Fruit fly (Drosophila melanogaster): ENCODE results near the gene CG12065.
A peak's percentile ranks its signal among the peaks of the same experiment; 100 is the strongest.

CG12065 gene

DNA sequence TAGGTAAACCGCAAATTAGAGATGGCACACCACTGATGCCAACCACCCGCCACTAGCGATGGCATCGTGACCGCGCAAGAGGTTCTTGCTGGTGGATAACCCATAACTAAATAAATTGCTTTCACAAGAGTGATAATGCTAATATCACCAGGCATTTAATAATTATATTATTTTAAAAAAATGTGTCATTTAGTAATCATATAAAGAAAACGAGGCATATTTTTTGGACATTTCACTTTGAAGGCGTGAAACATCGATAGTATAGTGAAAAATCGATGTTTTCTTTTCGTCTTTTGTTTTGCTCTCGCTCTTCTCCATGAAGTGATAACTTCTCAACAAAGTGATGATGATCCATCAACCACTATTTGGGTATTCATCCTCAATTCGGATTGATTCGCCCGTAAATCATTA lies 15.3 kb upstream of the CG12065 start, which contains the start of gene IntS4 (continued):
- TF ChIP-seq pb (GFP tag; optimal IDR thresholded peaks at IDR 0.05): no peak
- no peak for TF ChIP-seq CG7839 (tag; optimal IDR thresholded peaks at IDR 0.05)
- TF ChIP-seq Fer2 (tag; optimal IDR thresholded peaks at IDR 0.05): peak; percentile 58
- TF ChIP-seq wor (GFP tag; IDR thresholded peaks at IDR 0.05): no peak; the same call in 1 of the 2 replicates
- TF ChIP-seq dimm (GFP tag; IDR thresholded peaks at IDR 0.05): no peak
- peak; percentile 46 for TF ChIP-seq ems (GFP tag; optimal IDR thresholded peaks at IDR 0.05)
- TF ChIP-seq Oaz (GFP tag; IDR thresholded peaks at IDR 0.05): no peak
- TF ChIP-seq ato (GFP tag; IDR thresholded peaks at IDR 0.05; ENCODE audit: partially characterized antibody): peak; percentile 66
- TF ChIP-seq CTCF (GFP tag; optimal IDR thresholded peaks at IDR 0.05): no peak
- TF ChIP-seq gsb-n (tag; optimal IDR thresholded peaks at IDR 0.05): peak; percentile 59
- no peak for TF ChIP-seq D19B (GFP tag; optimal IDR thresholded peaks at IDR 0.05)
- TF ChIP-seq ranshi (GFP tag; IDR thresholded peaks at IDR 0.05): no peak
- peak; percentile 9 for TF ChIP-seq CG12299 (tag; optimal IDR thresholded peaks at IDR 0.05)
- TF ChIP-seq CG9609 (GFP tag; optimal IDR thresholded peaks at IDR 0.05): peak; percentile 2
- TF ChIP-seq CG4707 (GFP tag; optimal IDR thresholded peaks at IDR 0.05): no peak
- peak; percentile 80 for TF ChIP-seq trem (tag; optimal IDR thresholded peaks at IDR 0.05)
- TF ChIP-seq BtbVII (GFP tag; optimal IDR thresholded peaks at IDR 0.05): peak; percentile 17
- 0 out of 2 replicates have a peak, but pooled peaks have one; percentile 17 for TF ChIP-seq wdn (GFP tag; IDR thresholded peaks at IDR 0.05)
- no peak for TF ChIP-seq CG5953 (GFP tag; IDR thresholded peaks at IDR 0.05)
- no peak for TF ChIP-seq Atf-2 (GFP tag; optimal IDR thresholded peaks at IDR 0.05)
- peak; percentile 34; the same call in 1 of the 2 replicates for TF ChIP-seq CG31224 (GFP tag; IDR thresholded peaks at IDR 0.05)
- peak; percentile 0 for TF ChIP-seq Myb (GFP tag; optimal IDR thresholded peaks at IDR 0.05)
- no peak for TF ChIP-seq trh (GFP tag; optimal IDR thresholded peaks at IDR 0.05)
- no peak for TF ChIP-seq ac (GFP tag; optimal IDR thresholded peaks at IDR 0.05)
- TF ChIP-seq grn (GFP tag; optimal IDR thresholded peaks at IDR 0.05): no peak
- TF ChIP-seq CG8478 (optimal IDR thresholded peaks at IDR 0.05): no peak
- no peak for TF ChIP-seq jigr1 (GFP tag; IDR thresholded peaks at IDR 0.05)
- TF ChIP-seq org-1 (GFP tag; optimal IDR thresholded peaks at IDR 0.05): no peak
- TF ChIP-seq CG15696 (tag; optimal IDR thresholded peaks at IDR 0.05): peak; percentile 66
- TF ChIP-seq CG9727 (GFP tag; optimal IDR thresholded peaks at IDR 0.05): peak; percentile 68
- no peak for TF ChIP-seq CG9876 (GFP tag; optimal IDR thresholded peaks at IDR 0.05)
- peak; percentile 15 for TF ChIP-seq luna (GFP tag; optimal IDR thresholded peaks at IDR 0.05)
- peak in 1 of 3 experiments; percentile 39 for TF ChIP-seq Stat92E (GFP tag; optimal IDR thresholded peaks at IDR 0.05)
- TF ChIP-seq CG43689 (GFP tag; IDR thresholded peaks at IDR 0.05): no peak
- TF ChIP-seq unc-4 (GFP tag; IDR thresholded peaks at IDR 0.05; ENCODE audit: partially characterized antibody): peak; percentile 96
- peak; percentile 74 for TF ChIP-seq Dbx (GFP tag; IDR thresholded peaks at IDR 0.05)
- TF ChIP-seq CG15479 (GFP tag; optimal IDR thresholded peaks at IDR 0.05): peak; percentile 71
- peak; percentile 52 for TF ChIP-seq CG4328 (GFP tag; optimal IDR thresholded peaks at IDR 0.05)
- TF ChIP-seq E2f2 (GFP tag; IDR thresholded peaks at IDR 0.05): peak; percentile 50
- peak; percentile 65 for TF ChIP-seq YL-1 (GFP tag; optimal IDR thresholded peaks at IDR 0.05)
- TF ChIP-seq CG33213 (GFP tag; optimal IDR thresholded peaks at IDR 0.05): no peak
- no peak for TF ChIP-seq disco-r (GFP tag; optimal IDR thresholded peaks at IDR 0.05)
- no peak for TF ChIP-seq croc (GFP tag; conservative IDR thresholded peaks at IDR 0.05)
- TF ChIP-seq p53 (GFP tag; optimal IDR thresholded peaks at IDR 0.05): no peak
- TF ChIP-seq Deaf1 (tag; optimal IDR thresholded peaks at IDR 0.05): no peak
- peak; percentile 70; the same call in 1 of the 2 replicates for TF ChIP-seq sob (GFP tag; IDR thresholded peaks at IDR 0.05)
- peak; percentile 71 for TF ChIP-seq vfl (GFP tag; optimal IDR thresholded peaks at IDR 0.05)
- TF ChIP-seq bigmax (GFP tag; optimal IDR thresholded peaks at IDR 0.05): no peak
- peak; percentile 87 for TF ChIP-seq hb (GFP tag; IDR thresholded peaks at IDR 0.05; ENCODE audit: partially characterized antibody)
- no peak for TF ChIP-seq Dip2 (GFP tag; IDR thresholded peaks at IDR 0.05)
- TF ChIP-seq scrt (GFP tag; optimal IDR thresholded peaks at IDR 0.05): peak; percentile 15
- no peak for TF ChIP-seq Mes4 (GFP tag; optimal IDR thresholded peaks at IDR 0.05)
- TF ChIP-seq kni (GFP tag; optimal IDR thresholded peaks at IDR 0.05): peak; percentile 4

All from whole organism, embryonic.